Worm (Caenorhabditis elegans): ENCODE measurements around the gene rsp-3.

DNA sequence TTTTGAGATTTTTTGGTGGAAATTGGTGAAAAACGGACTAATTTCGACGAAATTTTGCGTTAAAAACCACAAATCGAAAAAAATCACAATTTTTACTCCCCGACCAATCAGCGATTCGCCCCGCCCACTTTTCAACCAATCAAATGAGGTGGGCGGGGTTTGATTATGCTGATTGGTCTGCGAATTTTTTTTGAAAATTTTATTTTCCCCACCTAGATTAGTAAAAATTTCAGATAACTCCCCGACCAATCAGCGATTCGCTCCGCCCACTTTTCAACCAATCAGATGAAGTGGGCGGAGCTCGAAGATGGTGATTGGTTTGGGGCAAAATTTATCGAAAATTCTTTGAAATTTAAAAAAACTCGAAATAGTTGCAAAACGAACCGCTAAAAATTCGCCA is 48.5 kb downstream of the rsp-3 start:
- TF ChIP-seq elt-1 (tag; optimal IDR thresholded peaks at IDR 0.05), result no peak
- no peak for TF ChIP-seq lin-13 (GFP tag; optimal IDR thresholded peaks at IDR 0.05)
- no peak for TF ChIP-seq ztf-11 (tag; optimal IDR thresholded peaks at IDR 0.05)
- no peak for TF ChIP-seq unc-39 (tag; optimal IDR thresholded peaks at IDR 0.05)
- TF ChIP-seq ztf-4 (tag; optimal IDR thresholded peaks at IDR 0.05), result no peak
- no peak for TF ChIP-seq unc-55 (GFP tag; optimal IDR thresholded peaks at IDR 0.05)
- no peak for TF ChIP-seq lsy-2 (tag; optimal IDR thresholded peaks at IDR 0.05)
- TF ChIP-seq nhr-11 (tag; optimal IDR thresholded peaks at IDR 0.05), result no peak
